Worm (Caenorhabditis elegans): ENCODE measurements around the gene W03G11.4.

DNA sequence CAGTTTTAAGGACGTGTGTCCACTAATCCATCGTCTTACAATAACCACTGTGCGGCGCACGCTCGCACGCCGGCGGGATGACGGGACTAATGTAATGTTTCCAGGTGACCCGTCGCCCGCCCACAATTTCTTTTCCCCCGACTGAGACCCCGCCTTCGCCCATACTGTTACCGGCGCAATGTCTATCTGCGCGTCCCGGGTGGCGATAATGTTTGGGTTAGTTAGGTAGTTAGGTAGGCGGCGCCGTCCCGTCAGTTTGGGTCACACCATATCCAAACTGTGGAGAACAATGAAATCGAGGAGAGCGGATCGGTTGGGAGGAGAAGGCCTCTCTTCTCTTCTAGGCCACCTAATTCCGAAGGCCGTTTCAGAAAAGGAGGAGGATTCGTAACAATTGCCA lies 6.6 kb downstream of the W03G11.4 start:
- TF ChIP-seq lin-54 (GFP tag; optimal IDR thresholded peaks at IDR 0.05) = no peak
- TF ChIP-seq snpc-4 (GFP tag; optimal IDR thresholded peaks at IDR 0.05) = no peak
- no peak for TF ChIP-seq snpc-4 (tag; optimal IDR thresholded peaks at IDR 0.05)
- no peak for TF ChIP-seq ceh-27 (GFP tag; optimal IDR thresholded peaks at IDR 0.05)
- no peak for TF ChIP-seq ccch-3 (GFP tag; optimal IDR thresholded peaks at IDR 0.05)
- no peak for TF ChIP-seq Y95B8A.8 (GFP tag; IDR thresholded peaks at IDR 0.05)
- no peak for TF ChIP-seq nfya-1 (tag; optimal IDR thresholded peaks at IDR 0.05; ENCODE audit: borderline replicate concordance, insufficient read depth)
- TF ChIP-seq mxl-1 (tag; optimal IDR thresholded peaks at IDR 0.05) = no peak
- TF ChIP-seq pha-4 (tag; optimal IDR thresholded peaks at IDR 0.05) = no peak
- no peak for TF ChIP-seq nfyb-1 (GFP tag; IDR thresholded peaks at IDR 0.05)
- no peak for TF ChIP-seq madf-6 (GFP tag; IDR thresholded peaks at IDR 0.05)
- no peak for TF ChIP-seq unc-62 (GFP tag; optimal IDR thresholded peaks at IDR 0.05)
